Worm (Caenorhabditis elegans) whole organism, young adult: ENCODE results near the gene cua-1.

ENCODE experiments used
- C17E4.6 ChIP-seq: fragments of 200-800 bp; sonication (Bioruptor generic); IDR thresholded peaks from 2 replicates; pipeline ENCODE4 v1.3.6; 2022; ENCODE audit warnings: missing genetic modification reagents, missing genetic modification characterization, missing compliant biosample characterization
- D2030.7 ChIP-seq: fragments of 200-800 bp; sonication (Bioruptor generic); IDR thresholded peaks from 2 replicates; pipeline ENCODE4 v1.3.6; 2022; ENCODE audit warnings: missing genetic modification reagents, missing genetic modification characterization, missing compliant biosample characterization
- F22D6.2 ChIP-seq: sonication (generic microtip); optimal IDR thresholded peaks from 2 replicates; lab custom pipeline; 2016; ENCODE audit warnings: mild to moderate bottlenecking, missing genetic modification characterization, missing compliant biosample characterization
- F39B2.1 ChIP-seq: fragments of 200-800 bp; sonication (Bioruptor generic); IDR thresholded peaks from 2 replicates; pipeline ENCODE4 v1.3.6; 2022; ENCODE audit warnings: missing genetic modification reagents, missing genetic modification characterization, missing compliant biosample characterization
- F49E8.2 ChIP-seq: sonication (generic microtip); optimal IDR thresholded peaks from 3 replicates; lab custom pipeline; 2017; ENCODE audit warnings: missing genetic modification characterization, mild to moderate bottlenecking, missing compliant biosample characterization, antibody characterized with exemption, moderate library complexity; ENCODE audit not compliant: insufficient read depth
- F52B5.7 ChIP-seq: sonication (generic microtip); optimal IDR thresholded peaks from 2 replicates; lab custom pipeline; 2016; ENCODE audit warnings: mild to moderate bottlenecking, missing genetic modification characterization, missing compliant biosample characterization
- Y79H2A.3 ChIP-seq: fragments of 200-800 bp; sonication (Bioruptor generic); conservative IDR thresholded peaks from 2 replicates; pipeline ENCODE4 v1.3.6; 2022; ENCODE audit warnings: missing genetic modification reagents, missing genetic modification characterization, missing compliant biosample characterization
- ZK185.1 ChIP-seq: sonication (generic microtip); optimal IDR thresholded peaks from 2 replicates; lab custom pipeline; 2016; ENCODE audit warnings: mild to moderate bottlenecking, missing genetic modification characterization, missing compliant biosample characterization; ENCODE audit not compliant: poor library complexity, severe bottlenecking
- ama-1 ChIP-seq, 3 experiments: fragments of 150-350 bp in 1 of 3; sonication (generic microtip) in 2 of 3; optimal IDR thresholded peaks; 2 replicates each; lab custom pipeline; 2014 to 2018; ENCODE audit warnings: missing biosample characterization in 2 of 3, missing genetic modification characterization in 2 of 3, missing genetic modification reagents in 2 of 3
- aptf-2 ChIP-seq: fragments of 200-800 bp; sonication (Bioruptor generic); conservative IDR thresholded peaks from 2 replicates; pipeline ENCODE4 v1.3.6; 2022; ENCODE audit warnings: missing genetic modification reagents, missing genetic modification characterization, missing compliant biosample characterization
- athp-1 ChIP-seq: sonication (generic microtip); optimal IDR thresholded peaks from 2 replicates; lab custom pipeline; 2017; ENCODE audit warnings: mild to moderate bottlenecking, missing genetic modification characterization, missing compliant biosample characterization
- ccch-3 ChIP-seq: fragments of 200-800 bp; sonication (Bioruptor generic); optimal IDR thresholded peaks from 2 replicates; lab custom pipeline; 2018; ENCODE audit warnings: mild to moderate bottlenecking, missing genetic modification characterization, missing compliant biosample characterization
- cebp-1 ChIP-seq, 2 experiments: fragments of 200-800 bp in 1 of 2; sonication (Bioruptor generic) in 1 of 2; sonication (generic microtip) in 1 of 2; IDR thresholded peaks in 1 of 2; optimal IDR thresholded peaks in 1 of 2; 2 replicates each; pipeline versions ENCODE4 v1.3.6 to Lab custom; 2017 to 2022; ENCODE audit warnings: missing compliant biosample characterization in 2 of 2, missing genetic modification characterization in 2 of 2, mild to moderate bottlenecking in 1 of 2, missing genetic modification reagents in 1 of 2, moderate library complexity in 1 of 2
- ceh-27 ChIP-seq: fragments of 200-800 bp; sonication (Bioruptor generic); optimal IDR thresholded peaks from 2 replicates; lab custom pipeline; 2018; ENCODE audit warnings: mild to moderate bottlenecking, missing genetic modification characterization, moderate library complexity, missing compliant biosample characterization
- ceh-40 ChIP-seq: fragments of 200-800 bp; sonication (Bioruptor generic); IDR thresholded peaks from 2 replicates; pipeline ENCODE4 v1.3.6; 2022; ENCODE audit warnings: missing genetic modification characterization, missing compliant biosample characterization
- ceh-79 ChIP-seq: sonication (generic microtip); optimal IDR thresholded peaks from 2 replicates; lab custom pipeline; 2017; ENCODE audit warnings: mild to moderate bottlenecking, missing genetic modification characterization, missing compliant biosample characterization
- chd-7 ChIP-seq: sonication (generic microtip); optimal IDR thresholded peaks from 2 replicates; lab custom pipeline; 2016; ENCODE audit warnings: mild to moderate bottlenecking, missing genetic modification characterization, moderate library complexity, missing compliant biosample characterization
- dpff-1 ChIP-seq: sonication (generic microtip); optimal IDR thresholded peaks from 2 replicates; lab custom pipeline; 2017; ENCODE audit warnings: mild to moderate bottlenecking, missing genetic modification characterization, missing compliant biosample characterization
- dpl-1 ChIP-seq: fragments of 150-350 bp; optimal IDR thresholded peaks from 2 replicates; lab custom pipeline; 2014; ENCODE audit warnings: missing biosample characterization, missing genetic modification reagents, missing genetic modification characterization
- hmg-20 ChIP-seq: fragments of 200-800 bp; sonication (Bioruptor generic); IDR thresholded peaks from 2 replicates; pipeline ENCODE4 v1.3.6; 2022; ENCODE audit warnings: missing genetic modification reagents, missing genetic modification characterization, missing compliant biosample characterization
- hsf-1 ChIP-seq: fragments of 200-800 bp; sonication (Bioruptor generic); IDR thresholded peaks from 2 replicates; pipeline ENCODE4 v1.3.6; 2022; ENCODE audit warnings: missing genetic modification reagents, missing genetic modification characterization, missing compliant biosample characterization
- lin-35 ChIP-seq, 3 experiments: fragments of 150-350 bp in 2 of 3; sonication (generic microtip) in 1 of 3; optimal IDR thresholded peaks; 2 replicates each; lab custom pipeline; 2014 to 2018; ENCODE audit warnings: missing biosample characterization in 3 of 3, missing genetic modification characterization in 3 of 3, missing genetic modification reagents in 3 of 3
- lin-40 ChIP-seq: sonication (generic microtip); optimal IDR thresholded peaks from 2 replicates; lab custom pipeline; 2016; ENCODE audit warnings: missing genetic modification characterization, mild to moderate bottlenecking, missing compliant biosample characterization, missing genotype, missing genetic modification reagents
- lin-54 ChIP-seq: fragments of 200-800 bp; sonication (Bioruptor generic); optimal IDR thresholded peaks from 2 replicates; lab custom pipeline; 2018; ENCODE audit warnings: mild to moderate bottlenecking, missing genetic modification characterization, missing compliant biosample characterization
- lsl-1 ChIP-seq: fragments of 200-800 bp; sonication (Bioruptor generic); optimal IDR thresholded peaks from 2 replicates; lab custom pipeline; 2018; ENCODE audit warnings: mild to moderate bottlenecking, missing genetic modification characterization, moderate library complexity, missing compliant biosample characterization
- lsy-27 ChIP-seq: sonication (generic microtip); optimal IDR thresholded peaks from 2 replicates; lab custom pipeline; 2017; ENCODE audit warnings: missing genetic modification characterization, mild to moderate bottlenecking, missing compliant biosample characterization, antibody characterized with exemption, missing genotype, borderline replicate concordance; ENCODE audit not compliant: insufficient read depth
- madf-10 ChIP-seq: sonication (generic microtip); optimal IDR thresholded peaks from 2 replicates; lab custom pipeline; 2016; ENCODE audit warnings: mild to moderate bottlenecking, missing genetic modification characterization, missing compliant biosample characterization
- mcd-1 ChIP-seq: fragments of 200-800 bp; sonication (Bioruptor generic); IDR thresholded peaks from 2 replicates; pipeline ENCODE4 v1.3.6; 2022; ENCODE audit warnings: missing genetic modification reagents, missing genetic modification characterization, missing compliant biosample characterization
- mel-28 ChIP-seq: sonication (generic microtip); optimal IDR thresholded peaks from 2 replicates; lab custom pipeline; 2016; ENCODE audit warnings: borderline replicate concordance, mild to moderate bottlenecking, missing genetic modification characterization, missing compliant biosample characterization
- nfya-1 ChIP-seq: sonication (generic microtip); optimal IDR thresholded peaks from 2 replicates; lab custom pipeline; 2017; ENCODE audit warnings: antibody characterized with exemption, missing compliant biosample characterization, missing genetic modification characterization, borderline replicate concordance; ENCODE audit not compliant: insufficient read depth
- nhr-120 ChIP-seq: fragments of 200-800 bp; sonication (Bioruptor generic); IDR thresholded peaks from 2 replicates; pipeline ENCODE4 v1.3.6; 2022; ENCODE audit warnings: missing genetic modification characterization, missing compliant biosample characterization
- nhr-27 ChIP-seq: fragments of 200-800 bp; sonication (Bioruptor generic); optimal IDR thresholded peaks from 2 replicates; lab custom pipeline; 2018; ENCODE audit warnings: mild to moderate bottlenecking, missing genetic modification characterization, moderate library complexity, missing compliant biosample characterization
- nhr-80 ChIP-seq: sonication (generic microtip); optimal IDR thresholded peaks from 2 replicates; lab custom pipeline; 2016; ENCODE audit warnings: missing genetic modification characterization, missing compliant biosample characterization
- pbrm-1 ChIP-seq: fragments of 200-800 bp; sonication (Bioruptor generic); IDR thresholded peaks from 2 replicates; pipeline ENCODE4 v1.3.6; 2022; ENCODE audit warnings: missing genetic modification reagents, missing genetic modification characterization, missing compliant biosample characterization
- pha-4 ChIP-seq: fragments of 150-350 bp; sonication (generic microtip); optimal IDR thresholded peaks from 2 replicates; lab custom pipeline; 2014; ENCODE audit warnings: missing biosample characterization, missing genetic modification reagents, missing genetic modification characterization
- rec-8 ChIP-seq, 2 experiments: sonication (generic microtip); optimal IDR thresholded peaks; 2 replicates each; lab custom pipeline; 2016; ENCODE audit warnings: mild to moderate bottlenecking in 2 of 2, missing genetic modification characterization in 2 of 2, missing genetic modification reagents in 2 of 2, missing genotype in 2 of 2, missing biosample characterization in 1 of 2, missing compliant biosample characterization in 1 of 2, moderate library complexity in 1 of 2
- repo-1 ChIP-seq: sonication (generic microtip); optimal IDR thresholded peaks from 2 replicates; lab custom pipeline; 2017; ENCODE audit warnings: mild to moderate bottlenecking, missing genetic modification characterization, missing compliant biosample characterization
- sdz-38 ChIP-seq: sonication (generic microtip); optimal IDR thresholded peaks from 2 replicates; lab custom pipeline; 2016; ENCODE audit warnings: missing genotype, missing genetic modification characterization, missing compliant biosample characterization
- snpc-1.3 ChIP-seq: sonication (generic microtip); optimal IDR thresholded peaks from 2 replicates; lab custom pipeline; 2017; ENCODE audit warnings: missing genetic modification characterization, mild to moderate bottlenecking, missing compliant biosample characterization, antibody characterized with exemption, moderate library complexity, missing genotype, missing genetic modification reagents; ENCODE audit not compliant: insufficient read depth
- unc-130 ChIP-seq: sonication (generic microtip); optimal IDR thresholded peaks from 2 replicates; lab custom pipeline; 2016; ENCODE audit warnings: missing genetic modification reagents, missing genetic modification characterization, missing compliant biosample characterization
- ztf-25 ChIP-seq: fragments of 200-800 bp; sonication (Bioruptor generic); IDR thresholded peaks from 2 replicates; pipeline ENCODE4 v1.3.6; 2022; ENCODE audit warnings: missing genetic modification reagents, missing genetic modification characterization, missing compliant biosample characterization
- ztf-6 ChIP-seq: fragments of 200-800 bp; sonication (Bioruptor generic); IDR thresholded peaks from 2 replicates; pipeline ENCODE4 v1.3.6; 2022; ENCODE audit warnings: missing genetic modification reagents, missing genetic modification characterization, missing compliant biosample characterization

cua-1 gene

DNA sequence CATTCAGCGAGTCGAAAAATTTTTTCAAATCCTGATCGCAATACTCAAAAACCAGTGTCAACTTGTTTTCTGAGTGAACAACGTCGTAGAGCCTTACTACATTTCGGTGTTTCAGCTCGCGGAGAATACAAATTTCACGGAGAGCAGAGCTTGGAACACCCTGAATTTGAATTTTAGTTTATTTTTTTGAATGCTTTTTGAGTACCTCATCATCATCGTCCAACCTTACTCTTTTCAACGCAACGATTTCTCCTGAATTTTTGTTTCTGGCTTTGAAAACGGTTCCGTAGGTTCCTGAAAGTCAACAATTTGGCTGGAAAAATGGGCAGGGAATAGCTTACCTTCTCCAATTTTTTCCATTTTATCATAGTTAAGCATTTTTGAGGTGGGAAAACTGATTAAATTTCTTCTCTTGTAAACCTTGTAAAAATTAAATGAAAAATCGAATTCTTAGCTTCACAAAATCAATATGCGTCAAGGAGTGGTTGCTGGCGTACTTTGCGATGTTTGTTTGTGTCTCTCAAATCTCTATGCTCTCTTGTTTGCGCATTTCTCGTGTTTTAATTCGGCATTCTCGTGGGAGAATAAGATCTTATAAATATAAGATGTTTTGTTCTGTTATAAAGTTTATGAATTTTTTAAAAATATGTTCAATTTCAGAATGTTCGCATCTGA, 10.9 kb upstream of the cua-1 start, which contains the start of gene cdk-5 (continued):
- TF ChIP-seq dpff-1 (tag; lab: Kevin White, UChicago) (no peak), aptf-2 (GFP tag; lab: Robert Waterston, UW) (no peak), dpl-1 (GFP tag; lab: Kevin White, UChicago) (peak; percentile 11), nhr-80 (tag; lab: Kevin White, UChicago) (no peak), chd-7 (tag; lab: Kevin White, UChicago) (no peak), nhr-120 (GFP tag; lab: Robert Waterston, UW) (no peak), repo-1 (tag; lab: Kevin White, UChicago) (peak; percentile 69), D2030.7 (peak; percentile 72; the same call in 1 of the 2 replicates), athp-1 (tag; lab: Kevin White, UChicago) (no peak), ztf-25 (no peak), snpc-1.3 (tag; lab: Kevin White, UChicago) (peak; percentile 24), nfya-1 (no peak), pha-4 (tag; lab: Kevin White, UChicago) (peak; percentile 69), F22D6.2 (tag; lab: Kevin White, UChicago) (no peak), lsl-1 (GFP tag; lab: Kevin White, UChicago) (peak; percentile 51), mel-28 (tag; lab: Kevin White, UChicago) (no peak), hmg-20 (GFP tag; lab: Robert Waterston, UW) (no peak), ccch-3 (GFP tag; lab: Kevin White, UChicago) (no peak), lin-40 (tag; lab: Kevin White, UChicago) (peak; percentile 87), unc-130 (GFP tag; lab: Kevin White, UChicago) (no peak), cebp-1 (GFP tag; IDR thresholded peaks at IDR 0.05; lab: Robert Waterston, UW) (no peak), cebp-1 (tag; optimal IDR thresholded peaks at IDR 0.05; lab: Kevin White, UChicago) (peak; percentile 68), pbrm-1 (peak; percentile 77; the same call in 1 of the 2 replicates), nhr-27 (tag; lab: Kevin White, UChicago) (no peak), ceh-27 (GFP tag; lab: Kevin White, UChicago) (peak; percentile 27), rec-8 (tag; optimal IDR thresholded peaks at IDR 0.05; lab: Kevin White, UChicago) (no peak), ceh-79 (no peak), sdz-38 (tag; lab: Kevin White, UChicago) (no peak), lin-35 (GFP tag; optimal IDR thresholded peaks at IDR 0.05; lab: Kevin White, UChicago) (peak in 1 of 3 experiments; percentile 82), mcd-1 (GFP tag; lab: Robert Waterston, UW) (peak; percentile 68), lsy-27 (no peak), F49E8.2 (tag; lab: Kevin White, UChicago) (no peak), Y79H2A.3 (no peak), ama-1 (optimal IDR thresholded peaks at IDR 0.05; lab: Kevin White, UChicago) (no peak), ama-1 (GFP tag; optimal IDR thresholded peaks at IDR 0.05; lab: Kevin White, UChicago) (no peak), hsf-1 (peak; percentile 76), ztf-6 (GFP tag; lab: Robert Waterston, UW) (no peak), lin-54 (GFP tag; lab: Kevin White, UChicago) (peak; percentile 84), madf-10 (tag; lab: Kevin White, UChicago) (peak; percentile 15), F39B2.1 (GFP tag; lab: Robert Waterston, UW) (no peak), F52B5.7 (tag; lab: Kevin White, UChicago) (no peak), ceh-40 (no peak), C17E4.6 (no peak), ZK185.1 (tag; lab: Kevin White, UChicago) (no peak)
